Worm (Caenorhabditis elegans): ENCODE results near the gene unc-52.
A peak's percentile ranks its signal among the peaks of the same experiment; 100 is the strongest.

ce11 chrII:14616927-14617326 is 67.3 kb downstream of the unc-52 start:
- TF ChIP-seq ztf-11 (tag; optimal IDR thresholded peaks at IDR 0.05) (no peak), nfya-1 (tag; optimal IDR thresholded peaks at IDR 0.05; ENCODE audit: insufficient read depth) (peak; percentile 4), pqm-1 (tag; optimal IDR thresholded peaks at IDR 0.05) (no peak)

Measured in whole organism, L3 larva.